Worm (Caenorhabditis elegans): ENCODE data around the gene Y62H9A.12.
A peak's percentile ranks its signal among the peaks of the same experiment; 100 is the strongest.

The Y62H9A.12 gene

DNA sequence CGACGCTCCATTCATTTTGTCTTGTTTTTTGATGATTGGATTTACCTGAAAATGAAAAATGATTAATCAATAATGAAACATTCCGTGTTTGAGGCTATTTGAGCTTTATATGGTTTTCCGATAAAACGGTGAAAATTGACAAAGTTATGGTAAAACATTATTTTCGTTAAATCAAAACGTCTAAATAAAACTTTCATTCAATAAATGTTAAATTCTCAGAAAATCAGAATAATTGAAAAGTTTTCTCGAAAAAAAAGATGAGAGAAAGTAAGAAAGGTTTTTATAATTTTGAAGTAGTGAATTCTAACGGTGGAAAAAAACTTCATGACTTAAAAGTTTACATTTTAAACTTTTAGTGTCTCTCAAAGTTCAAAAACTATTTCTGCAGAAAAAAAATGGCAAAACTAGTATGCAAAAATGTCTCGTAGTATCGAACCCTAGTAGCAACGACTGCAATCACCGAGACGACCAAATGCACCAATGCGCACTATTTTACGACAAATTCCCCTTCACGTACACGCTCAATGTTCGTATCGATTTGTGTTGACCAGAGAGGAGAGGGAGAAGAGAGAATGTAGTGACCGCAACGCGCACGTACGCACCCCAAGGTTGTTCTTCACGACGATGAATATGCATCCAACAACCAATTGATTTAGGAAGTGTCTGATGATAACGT lies 33.0 kb downstream of the Y62H9A.12 start, which contains the start of gene nfya-1:
TSS of gene nfya-1 (minus strand) at position 51 of the 676 bp plus-strand sequence.
- TF ChIP-seq hlh-6 (tag; optimal IDR thresholded peaks at IDR 0.05) (no peak), rnt-1 (tag; optimal IDR thresholded peaks at IDR 0.05) (peak; percentile 30), sdc-2 (tag; optimal IDR thresholded peaks at IDR 0.05) (peak; percentile 71), pha-4 (tag; optimal IDR thresholded peaks at IDR 0.05) (no peak), tbx-2 (tag; optimal IDR thresholded peaks at IDR 0.05) (peak; percentile 1), ceh-31 (tag; optimal IDR thresholded peaks at IDR 0.05) (peak; percentile 37), unc-42 (tag; optimal IDR thresholded peaks at IDR 0.05) (peak; percentile 3), ceh-48 (tag; optimal IDR thresholded peaks at IDR 0.05) (peak; percentile 84)

DNA sequence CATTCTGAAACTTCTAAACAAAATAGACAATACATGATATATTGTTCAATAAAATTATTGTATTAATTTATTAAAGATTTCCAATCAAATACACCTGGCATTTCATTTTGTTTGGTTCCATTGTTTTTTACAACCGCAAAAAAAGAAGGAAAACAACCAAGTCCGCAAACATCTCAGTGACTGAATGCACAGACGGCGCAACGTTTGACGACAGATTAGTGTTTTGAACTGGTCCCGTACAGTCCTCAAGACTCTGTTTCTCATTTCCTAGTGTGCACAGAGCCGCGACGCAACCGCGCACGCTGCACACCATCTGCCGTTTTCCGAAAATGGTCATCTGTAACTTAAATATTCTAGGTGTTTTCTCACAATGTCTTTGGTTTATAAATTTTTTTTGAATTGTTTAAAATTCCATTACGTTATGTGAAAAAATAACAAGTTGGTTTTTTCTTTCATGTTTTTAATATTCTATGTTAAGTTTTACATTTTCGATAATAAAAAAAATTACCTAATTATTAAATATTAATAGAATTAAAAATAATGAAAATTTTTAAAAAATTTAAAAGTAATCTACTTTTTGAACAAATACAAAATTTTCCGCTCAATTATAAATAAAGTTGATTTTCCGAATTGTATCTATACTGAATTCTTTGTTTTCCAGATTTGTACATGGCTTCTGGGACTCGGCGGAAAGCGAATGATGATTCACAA lies 34.4 kb downstream of the Y62H9A.12 start, which contains the start of gene lsd-1:
TSS of gene lsd-1 (plus strand) at position 661 of the 711 bp plus-strand sequence.
- TF ChIP-seq sdc-2 (tag; optimal IDR thresholded peaks at IDR 0.05) (peak; percentile 24), pha-4 (tag; optimal IDR thresholded peaks at IDR 0.05) (no peak)

ce11 chrX:11952129-11952528 lies 38.2 kb downstream of the Y62H9A.12 start:
- TF ChIP-seq hlh-6 (tag; optimal IDR thresholded peaks at IDR 0.05): no peak
- no peak for TF ChIP-seq eyg-1 (tag; optimal IDR thresholded peaks at IDR 0.05)
- no peak for TF ChIP-seq dve-1 (tag; optimal IDR thresholded peaks at IDR 0.05)
- TF ChIP-seq tbx-2 (tag; optimal IDR thresholded peaks at IDR 0.05): no peak
- no peak for TF ChIP-seq K09A11.1 (tag; optimal IDR thresholded peaks at IDR 0.05; ENCODE audit: insufficient read depth)
- TF ChIP-seq odd-2 (tag; optimal IDR thresholded peaks at IDR 0.05): no peak
- TF ChIP-seq ceh-18 (tag; optimal IDR thresholded peaks at IDR 0.05): no peak
- TF ChIP-seq ceh-30 (tag; optimal IDR thresholded peaks at IDR 0.05): no peak
- TF ChIP-seq ttx-3 (tag; optimal IDR thresholded peaks at IDR 0.05): no peak
- no peak for TF ChIP-seq elt-2 (tag; optimal IDR thresholded peaks at IDR 0.05)

ce11 chrX:11953229-11953628 lies 39.3 kb downstream of the Y62H9A.12 start, which contains the start of gene T08D10.4:
TSS of gene T08D10.4 (minus strand) at chrX:11953329.
- TF ChIP-seq hlh-15 (tag; optimal IDR thresholded peaks at IDR 0.05) (no peak), hlh-13 (GFP tag; optimal IDR thresholded peaks at IDR 0.05) (no peak), ceh-14 (tag; optimal IDR thresholded peaks at IDR 0.05) (no peak), ceh-48 (tag; optimal IDR thresholded peaks at IDR 0.05) (no peak), ceh-45 (GFP tag; IDR thresholded peaks at IDR 0.05) (no peak), nfya-1 (tag; optimal IDR thresholded peaks at IDR 0.05) (no peak), ets-4 (tag; optimal IDR thresholded peaks at IDR 0.05) (no peak), fkh-10 (GFP tag; optimal IDR thresholded peaks at IDR 0.05) (no peak), ceh-18 (tag; optimal IDR thresholded peaks at IDR 0.05) (no peak), T23F11.4 (GFP tag; optimal IDR thresholded peaks at IDR 0.05) (no peak), madf-2 (tag; optimal IDR thresholded peaks at IDR 0.05) (no peak), ama-1 (optimal IDR thresholded peaks at IDR 0.05) (no peak), tbx-7 (tag; optimal IDR thresholded peaks at IDR 0.05) (no peak), lin-11 (tag; optimal IDR thresholded peaks at IDR 0.05) (no peak), F13H6.1 (tag; optimal IDR thresholded peaks at IDR 0.05) (no peak), ceh-9 (tag; optimal IDR thresholded peaks at IDR 0.05) (no peak), tbx-2 (tag; optimal IDR thresholded peaks at IDR 0.05) (no peak), pros-1 (tag; optimal IDR thresholded peaks at IDR 0.05) (no peak), nhr-11 (tag; optimal IDR thresholded peaks at IDR 0.05) (no peak)

DNA sequence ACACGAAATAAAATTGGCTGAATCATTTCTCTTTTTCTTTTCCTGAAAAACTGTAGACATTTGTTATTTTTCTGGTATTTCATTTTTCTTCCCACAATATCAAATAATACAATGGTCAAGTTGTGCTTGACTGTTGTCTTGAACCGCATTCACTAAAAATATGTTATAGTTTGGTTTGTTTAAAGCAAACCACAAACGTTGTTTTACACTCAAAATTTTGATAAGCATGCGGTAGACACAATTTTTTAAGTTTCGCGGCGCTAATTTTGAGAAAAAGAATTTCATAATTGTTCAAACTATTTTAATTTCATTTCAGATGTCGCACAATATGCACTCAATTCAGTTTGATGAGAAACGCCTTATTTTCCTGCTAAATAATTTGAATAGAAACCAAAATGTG lies 41.2 kb downstream of the Y62H9A.12 start, which contains the start of gene T08D10.3:
TSS of gene T08D10.3 (plus strand) at position 301 of the 400 bp plus-strand sequence.
- TF ChIP-seq K02D7.2 (tag; optimal IDR thresholded peaks at IDR 0.05) (no peak), nhr-232 (tag; optimal IDR thresholded peaks at IDR 0.05) (no peak), T23F11.4 (GFP tag; optimal IDR thresholded peaks at IDR 0.05) (no peak), dmd-4 (tag; optimal IDR thresholded peaks at IDR 0.05; ENCODE audit: borderline replicate concordance) (no peak), ceh-19 (GFP tag; optimal IDR thresholded peaks at IDR 0.05) (no peak), unc-86 (tag; optimal IDR thresholded peaks at IDR 0.05) (no peak), unc-3 (GFP tag; conservative IDR thresholded peaks at IDR 0.05) (no peak), unc-3 (tag; optimal IDR thresholded peaks at IDR 0.05) (no peak), lim-6 (tag; optimal IDR thresholded peaks at IDR 0.05) (no peak), elt-4 (tag; optimal IDR thresholded peaks at IDR 0.05) (no peak), ceh-2 (tag; optimal IDR thresholded peaks at IDR 0.05) (no peak)

Measured in whole organism, late embryonic.